Worm (Caenorhabditis elegans) whole organism, L1 larva: ENCODE data around the gene R07G3.7.

Source experiments
- C16A3.4 ChIP-seq: fragments of 150-350 bp; optimal IDR thresholded peaks from 2 replicates; lab custom pipeline; 2014; ENCODE audit warnings: missing biosample characterization, missing genetic modification characterization
- Y116A8C.19 ChIP-seq: sonication (generic microtip); optimal IDR thresholded peaks from 2 replicates; lab custom pipeline; 2016; ENCODE audit warnings: missing compliant biosample characterization, missing genetic modification characterization, borderline replicate concordance
- ama-1 ChIP-seq: fragments of 150-350 bp; optimal IDR thresholded peaks from 2 replicates; lab custom pipeline; 2014
- ceh-8 ChIP-seq: fragments of 200-800 bp; sonication (Bioruptor generic); optimal IDR thresholded peaks from 2 replicates; lab custom pipeline; 2018; ENCODE audit warnings: mild to moderate bottlenecking, missing genetic modification characterization, moderate library complexity, missing compliant biosample characterization
- ceh-82 ChIP-seq, 3 experiments: fragments of 150-350 bp in 1 of 3; sonication (generic microtip) in 2 of 3; optimal IDR thresholded peaks; 2 replicates each; lab custom pipeline; 2014 to 2017; ENCODE audit warnings: missing biosample characterization in 3 of 3, missing genetic modification characterization in 3 of 3
- ceh-90 ChIP-seq: sonication (generic microtip); optimal IDR thresholded peaks from 2 replicates; lab custom pipeline; 2016; ENCODE audit warnings: missing genetic modification characterization, missing compliant biosample characterization
- ces-1 ChIP-seq: fragments of 150-350 bp; optimal IDR thresholded peaks from 2 replicates; lab custom pipeline; 2014; ENCODE audit warnings: missing biosample characterization, missing genetic modification reagents, missing genetic modification characterization
- dpl-1 ChIP-seq, 3 experiments: fragments of 150-350 bp in 2 of 3; sonication (generic microtip) in 1 of 3; optimal IDR thresholded peaks; 2 replicates each; lab custom pipeline; 2014 to 2017; ENCODE audit warnings: missing biosample characterization in 3 of 3, missing genetic modification characterization in 3 of 3, missing genetic modification reagents in 3 of 3
- dsc-1 ChIP-seq: sonication (generic microtip); optimal IDR thresholded peaks from 2 replicates; lab custom pipeline; 2016; ENCODE audit warnings: mild to moderate bottlenecking, missing genetic modification characterization, missing compliant biosample characterization
- efl-1 ChIP-seq, 4 experiments: fragments of 150-350 bp; optimal IDR thresholded peaks in 3 of 4; peaks in 1 of 4; 1 replicate in 1 of 4; 2 replicates in 3 of 4; lab custom pipeline; 2014; ENCODE audit warnings: missing biosample characterization in 2 of 4, missing genetic modification characterization in 2 of 4, missing genetic modification reagents in 2 of 4
- egl-27 ChIP-seq, 2 experiments: fragments of 150-350 bp in 1 of 2; sonication (generic microtip); optimal IDR thresholded peaks; 3 replicates each; lab custom pipeline; 2017 to 2018; ENCODE audit warnings: missing biosample characterization in 2 of 2, missing genetic modification characterization in 2 of 2, missing genetic modification reagents in 2 of 2
- elt-3 ChIP-seq, 6 experiments: fragments of 150-350 bp in 1 of 6; sonication (generic microtip); optimal IDR thresholded peaks; 2 replicates each; lab custom pipeline; 2017 to 2018; ENCODE audit warnings: missing biosample characterization in 6 of 6, missing genetic modification characterization in 6 of 6, inconsistent platforms in 1 of 6
- ets-5 ChIP-seq: fragments of 200-800 bp; sonication (Bioruptor generic); IDR thresholded peaks from 2 replicates; pipeline ENCODE4 v1.3.6; 2022; ENCODE audit warnings: missing genetic modification characterization, missing compliant biosample characterization
- fkh-10 ChIP-seq: sonication (generic microtip); optimal IDR thresholded peaks from 2 replicates; lab custom pipeline; 2017; ENCODE audit warnings: missing biosample characterization, missing genetic modification reagents, missing genetic modification characterization
- fkh-8 ChIP-seq: sonication (generic microtip); optimal IDR thresholded peaks from 2 replicates; lab custom pipeline; 2016; ENCODE audit warnings: mild to moderate bottlenecking, missing genetic modification characterization, missing compliant biosample characterization
- fos-1 ChIP-seq: fragments of 150-350 bp; optimal IDR thresholded peaks from 2 replicates; lab custom pipeline; 2014; ENCODE audit warnings: missing biosample characterization, missing genetic modification characterization
- hpl-2 ChIP-seq: fragments of 150-350 bp; optimal IDR thresholded peaks from 2 replicates; lab custom pipeline; 2014; ENCODE audit warnings: missing biosample characterization, missing genetic modification reagents, missing genetic modification characterization
- isw-1 ChIP-seq: fragments of 200-800 bp; sonication (Bioruptor generic); IDR thresholded peaks from 2 replicates; pipeline ENCODE4 v1.3.6; 2022; ENCODE audit warnings: missing genetic modification characterization, missing compliant biosample characterization
- lin-13 ChIP-seq: fragments of 150-350 bp; optimal IDR thresholded peaks from 2 replicates; lab custom pipeline; 2014; ENCODE audit warnings: missing biosample characterization, missing genetic modification reagents, missing genetic modification characterization
- lin-39 ChIP-seq: fragments of 150-350 bp; optimal IDR thresholded peaks from 2 replicates; lab custom pipeline; 2014; ENCODE audit warnings: missing biosample characterization, missing genetic modification reagents, missing genetic modification characterization
- lsy-2 ChIP-seq, 2 experiments: fragments of 150-350 bp; optimal IDR thresholded peaks; 2 replicates each; lab custom pipeline; 2014; ENCODE audit warnings: missing biosample characterization in 2 of 2, missing genetic modification characterization in 2 of 2
- mab-9 ChIP-seq: fragments of 200-800 bp; sonication (Bioruptor generic); IDR thresholded peaks from 2 replicates; pipeline ENCODE4 v1.3.6; 2022; ENCODE audit warnings: missing genetic modification reagents, missing genetic modification characterization, missing compliant biosample characterization
- mdl-1 ChIP-seq, 2 experiments: fragments of 150-350 bp; optimal IDR thresholded peaks; 2 replicates each; lab custom pipeline; 2014 to 2017; ENCODE audit warnings: missing biosample characterization in 2 of 2, missing genetic modification characterization in 2 of 2, inconsistent platforms in 1 of 2
- nhr-12 ChIP-seq: sonication (generic microtip); optimal IDR thresholded peaks from 2 replicates; lab custom pipeline; 2017; ENCODE audit warnings: missing biosample characterization, missing genetic modification characterization
- nhr-19 ChIP-seq: fragments of 200-800 bp; sonication (Bioruptor generic); conservative IDR thresholded peaks from 2 replicates; pipeline ENCODE4 v1.3.6; 2022; ENCODE audit warnings: missing genetic modification characterization, missing compliant biosample characterization
- nhr-237 ChIP-seq: fragments of 150-350 bp; optimal IDR thresholded peaks from 2 replicates; lab custom pipeline; 2014; ENCODE audit warnings: missing biosample characterization, missing genetic modification characterization
- nhr-28 ChIP-seq: fragments of 150-350 bp; optimal IDR thresholded peaks from 2 replicates; lab custom pipeline; 2014; ENCODE audit warnings: missing biosample characterization, missing genetic modification characterization
- nhr-71 ChIP-seq: sonication (generic microtip); optimal IDR thresholded peaks from 2 replicates; lab custom pipeline; 2016; ENCODE audit warnings: mild to moderate bottlenecking, missing genetic modification characterization, moderate library complexity, missing compliant biosample characterization
- nhr-76 ChIP-seq: sonication (generic microtip); optimal IDR thresholded peaks from 2 replicates; lab custom pipeline; 2017; ENCODE audit warnings: missing biosample characterization, missing genetic modification characterization
- nhr-77 ChIP-seq: fragments of 150-350 bp; optimal IDR thresholded peaks from 2 replicates; lab custom pipeline; 2014; ENCODE audit warnings: missing biosample characterization, missing genetic modification characterization
- pag-3 ChIP-seq: sonication (generic microtip); optimal IDR thresholded peaks from 2 replicates; lab custom pipeline; 2017; ENCODE audit warnings: missing genetic modification characterization, mild to moderate bottlenecking, missing compliant biosample characterization, antibody characterized with exemption, borderline replicate concordance; ENCODE audit not compliant: insufficient read depth
- pax-3 ChIP-seq: fragments of 200-800 bp; sonication (Bioruptor generic); optimal IDR thresholded peaks from 2 replicates; lab custom pipeline; 2018; ENCODE audit warnings: mild to moderate bottlenecking, missing genetic modification characterization, moderate library complexity, missing compliant biosample characterization
- pqm-1 ChIP-seq: sonication (generic microtip); optimal IDR thresholded peaks from 3 replicates; lab custom pipeline; 2017; ENCODE audit warnings: missing biosample characterization, missing genetic modification characterization
- sup-37 ChIP-seq: fragments of 200-800 bp; sonication (Bioruptor generic); optimal IDR thresholded peaks from 2 replicates; lab custom pipeline; 2018; ENCODE audit warnings: mild to moderate bottlenecking, missing genetic modification characterization, missing compliant biosample characterization
- swsn-7 ChIP-seq: sonication (generic microtip); optimal IDR thresholded peaks from 2 replicates; lab custom pipeline; 2016; ENCODE audit warnings: missing genetic modification characterization, missing compliant biosample characterization
- unc-130 ChIP-seq: fragments of 150-350 bp; optimal IDR thresholded peaks from 2 replicates; lab custom pipeline; 2017; ENCODE audit warnings: missing biosample characterization, missing genetic modification characterization, inconsistent platforms
- unc-30 ChIP-seq: sonication (generic microtip); optimal IDR thresholded peaks from 2 replicates; lab custom pipeline; 2017; ENCODE audit warnings: missing biosample characterization, missing genetic modification characterization
- unc-86 ChIP-seq: sonication (generic microtip); optimal IDR thresholded peaks from 2 replicates; lab custom pipeline; 2016; ENCODE audit warnings: missing genetic modification characterization, missing compliant biosample characterization
- vab-15 ChIP-seq: sonication (generic microtip); optimal IDR thresholded peaks from 2 replicates; lab custom pipeline; 2017; ENCODE audit warnings: missing genotype, mild to moderate bottlenecking, missing genetic modification characterization, missing compliant biosample characterization
- xbp-1 ChIP-seq: sonication (generic microtip); optimal IDR thresholded peaks from 2 replicates; lab custom pipeline; 2016; ENCODE audit warnings: missing genetic modification characterization, missing compliant biosample characterization
- ztf-11 ChIP-seq, 2 experiments: sonication (generic microtip); optimal IDR thresholded peaks; 2 replicates each; lab custom pipeline; 2016 to 2017; ENCODE audit warnings: missing genetic modification characterization in 2 of 2, missing biosample characterization in 1 of 2, missing compliant biosample characterization in 1 of 2

The R07G3.7 gene

ce11 chrII:7583555-7583954, 30.0 kb downstream of the R07G3.7 start, which contains the start of gene mks-3:
TSS of gene mks-3 (minus strand) at chrII:7583655.
- TF ChIP-seq lsy-2 (tag; optimal IDR thresholded peaks at IDR 0.05; lab: Kevin White, UChicago) (no peak), swsn-7 (tag; lab: Kevin White, UChicago) (no peak), mab-9 (GFP tag; lab: Robert Waterston, UW) (no peak), fkh-8 (tag; lab: Kevin White, UChicago) (peak; percentile 8), vab-15 (tag; lab: Kevin White, UChicago) (no peak), Y116A8C.19 (tag; lab: Kevin White, UChicago) (no peak), pax-3 (tag; lab: Kevin White, UChicago) (no peak)

- TF ChIP-seq efl-1 (optimal IDR thresholded peaks at IDR 0.05; lab: Kevin White, UChicago) (no peak), efl-1 (GFP tag; optimal IDR thresholded peaks at IDR 0.05 in 1 of 2; lab: Kevin White, UChicago) (no peak), ztf-11 (tag; optimal IDR thresholded peaks at IDR 0.05; lab: Kevin White, UChicago) (no peak), nhr-28 (tag; lab: Kevin White, UChicago) (no peak), mdl-1 (tag; optimal IDR thresholded peaks at IDR 0.05; lab: Kevin White, UChicago) (no peak), fos-1 (tag; lab: Kevin White, UChicago) (no peak), pag-3 (tag; lab: Kevin White, UChicago) (no peak), nhr-77 (no peak), nhr-12 (no peak), dpl-1 (GFP tag; optimal IDR thresholded peaks at IDR 0.05; lab: Kevin White, UChicago) (no peak), ceh-82 (tag; optimal IDR thresholded peaks at IDR 0.05; lab: Kevin White, UChicago) (no peak), pqm-1 (no peak), unc-86 (tag; lab: Kevin White, UChicago) (no peak), ets-5 (GFP tag; lab: Robert Waterston, UW) (no peak), ceh-90 (tag; lab: Kevin White, UChicago) (no peak)
Measured at ce11 chrII:7577412-7577811, 36.1 kb downstream of the R07G3.7 start, which contains the start of gene F35D2.6. TSS of gene F35D2.6 (plus strand) at chrII:7577712.

- no peak for TF ChIP-seq dsc-1 (tag; lab: Kevin White, UChicago)
- no peak for TF ChIP-seq ces-1 (GFP tag; lab: Kevin White, UChicago)
- no peak for TF ChIP-seq unc-130 (tag; lab: Kevin White, UChicago)
- no peak for TF ChIP-seq ets-5 (GFP tag; lab: Robert Waterston, UW)
- TF ChIP-seq fkh-10 (GFP tag; lab: Kevin White, UChicago): no peak
- no peak for TF ChIP-seq efl-1 (optimal IDR thresholded peaks at IDR 0.05; lab: Kevin White, UChicago)
- no peak for TF ChIP-seq efl-1 (GFP tag; optimal IDR thresholded peaks at IDR 0.05 in 1 of 2; lab: Kevin White, UChicago)
- no peak for TF ChIP-seq C16A3.4 (tag; lab: Kevin White, UChicago)
- TF ChIP-seq nhr-28 (tag; lab: Kevin White, UChicago): no peak
- no peak for TF ChIP-seq lin-39
- TF ChIP-seq xbp-1 (tag; lab: Kevin White, UChicago): no peak
- TF ChIP-seq unc-86 (tag; lab: Kevin White, UChicago): no peak
- no peak for TF ChIP-seq ztf-11 (tag; optimal IDR thresholded peaks at IDR 0.05; lab: Kevin White, UChicago)
- no peak for TF ChIP-seq nhr-237
- no peak for TF ChIP-seq ceh-90 (tag; lab: Kevin White, UChicago)
- TF ChIP-seq sup-37 (GFP tag; lab: Kevin White, UChicago): no peak
- no peak for TF ChIP-seq unc-30 (tag; lab: Kevin White, UChicago)
- TF ChIP-seq, all 84 proteins: peak for 0
Measured at ce11 chrII:7575614-7576013, 37.9 kb downstream of the R07G3.7 start, which contains the start of gene F35D2.1. TSS of gene F35D2.1 (plus strand) at chrII:7575914.

ce11 chrII:7574143-7574542, 39.4 kb downstream of the R07G3.7 start, which contains the start of gene F35D2.2:
TSS of gene F35D2.2 (plus strand) at chrII:7574443.
- TF ChIP-seq elt-3 (tag; optimal IDR thresholded peaks at IDR 0.05; lab: Kevin White, UChicago) (no peak), ama-1 (lab: Kevin White, UChicago) (no peak), nhr-19 (GFP tag; lab: Robert Waterston, UW) (no peak), efl-1 (optimal IDR thresholded peaks at IDR 0.05; lab: Kevin White, UChicago) (no peak), efl-1 (GFP tag; optimal IDR thresholded peaks at IDR 0.05 in 1 of 2; lab: Kevin White, UChicago) (no peak), hpl-2 (GFP tag; lab: Kevin White, UChicago) (no peak), lin-13 (no peak), isw-1 (GFP tag; lab: Robert Waterston, UW) (no peak), ceh-90 (tag; lab: Kevin White, UChicago) (no peak), fos-1 (tag; lab: Kevin White, UChicago) (no peak), fkh-10 (GFP tag; lab: Kevin White, UChicago) (no peak), swsn-7 (tag; lab: Kevin White, UChicago) (no peak), ceh-8 (no peak), egl-27 (tag; optimal IDR thresholded peaks at IDR 0.05; lab: Kevin White, UChicago) (no peak), nhr-71 (tag; lab: Kevin White, UChicago) (no peak), mdl-1 (tag; optimal IDR thresholded peaks at IDR 0.05; lab: Kevin White, UChicago) (no peak), nhr-77 (no peak), C16A3.4 (tag; lab: Kevin White, UChicago) (no peak), ceh-82 (tag; optimal IDR thresholded peaks at IDR 0.05; lab: Kevin White, UChicago) (no peak), nhr-76 (tag; lab: Kevin White, UChicago) (no peak)
- TF ChIP-seq, all 84 proteins: peak for 0
